Worm (Caenorhabditis elegans) whole organism, young adult: ENCODE results near the gene ptr-6.
A peak's percentile ranks its signal among the peaks of the same experiment; 100 is the strongest.

Experiments used
- B0035.1 ChIP-seq: sonication (generic microtip); optimal IDR thresholded peaks from 2 replicates; lab custom pipeline; 2016; ENCODE audit warnings: missing genetic modification characterization, mild to moderate bottlenecking, missing compliant biosample characterization, missing genotype, missing genetic modification reagents
- B0261.1 ChIP-seq: sonication (generic microtip); optimal IDR thresholded peaks from 2 replicates; lab custom pipeline; 2016; ENCODE audit warnings: mild to moderate bottlenecking, missing genetic modification characterization, moderate library complexity, missing compliant biosample characterization
- F37B4.10 ChIP-seq: fragments of 200-800 bp; sonication (Bioruptor generic); IDR thresholded peaks from 2 replicates; pipeline ENCODE4 v1.3.6; 2022; ENCODE audit warnings: missing genetic modification characterization, missing compliant biosample characterization
- F39B2.1 ChIP-seq: fragments of 200-800 bp; sonication (Bioruptor generic); IDR thresholded peaks from 2 replicates; pipeline ENCODE4 v1.3.6; 2022; ENCODE audit warnings: missing genetic modification reagents, missing genetic modification characterization, missing compliant biosample characterization
- F49E8.2 ChIP-seq: sonication (generic microtip); optimal IDR thresholded peaks from 3 replicates; lab custom pipeline; 2017; ENCODE audit warnings: missing genetic modification characterization, mild to moderate bottlenecking, missing compliant biosample characterization, antibody characterized with exemption, moderate library complexity; ENCODE audit not compliant: insufficient read depth
- F55B11.4 ChIP-seq: sonication (generic microtip); optimal IDR thresholded peaks from 2 replicates; lab custom pipeline; 2016; ENCODE audit warnings: missing compliant biosample characterization, missing genetic modification characterization, borderline replicate concordance; ENCODE audit not compliant: insufficient read depth
- F57A8.1 ChIP-seq: fragments of 200-800 bp; sonication (Bioruptor generic); optimal IDR thresholded peaks from 2 replicates; lab custom pipeline; 2018; ENCODE audit warnings: mild to moderate bottlenecking, missing genetic modification characterization, moderate library complexity, missing compliant biosample characterization
- K11D2.4 ChIP-seq: fragments of 200-800 bp; sonication (Bioruptor generic); IDR thresholded peaks from 2 replicates; pipeline ENCODE4 v1.3.6; 2022; ENCODE audit warnings: missing genetic modification reagents, missing genetic modification characterization, missing compliant biosample characterization
- K12H6.12 ChIP-seq: fragments of 200-800 bp; sonication (Bioruptor generic); optimal IDR thresholded peaks from 2 replicates; lab custom pipeline; 2018; ENCODE audit warnings: mild to moderate bottlenecking, missing genetic modification characterization, missing compliant biosample characterization
- T07F8.4 ChIP-seq: sonication (generic microtip); optimal IDR thresholded peaks from 2 replicates; lab custom pipeline; 2016; ENCODE audit warnings: mild to moderate bottlenecking, missing genetic modification characterization, moderate library complexity, missing compliant biosample characterization
- Y79H2A.3 ChIP-seq: fragments of 200-800 bp; sonication (Bioruptor generic); conservative IDR thresholded peaks from 2 replicates; pipeline ENCODE4 v1.3.6; 2022; ENCODE audit warnings: missing genetic modification reagents, missing genetic modification characterization, missing compliant biosample characterization
- akir-1 ChIP-seq: fragments of 200-800 bp; sonication (Bioruptor generic); optimal IDR thresholded peaks from 2 replicates; lab custom pipeline; 2018; ENCODE audit warnings: mild to moderate bottlenecking, missing genetic modification characterization, moderate library complexity, missing compliant biosample characterization
- bed-2 ChIP-seq: fragments of 200-800 bp; sonication (Bioruptor generic); IDR thresholded peaks from 2 replicates; pipeline ENCODE4 v1.3.6; 2022; ENCODE audit warnings: missing genetic modification reagents, missing genetic modification characterization, missing compliant biosample characterization
- cebp-1 ChIP-seq, 2 experiments: fragments of 200-800 bp in 1 of 2; sonication (Bioruptor generic) in 1 of 2; sonication (generic microtip) in 1 of 2; IDR thresholded peaks in 1 of 2; optimal IDR thresholded peaks in 1 of 2; 2 replicates each; pipeline versions ENCODE4 v1.3.6 to Lab custom; 2017 to 2022; ENCODE audit warnings: missing compliant biosample characterization in 2 of 2, missing genetic modification characterization in 2 of 2, mild to moderate bottlenecking in 1 of 2, missing genetic modification reagents in 1 of 2, moderate library complexity in 1 of 2
- dox-1 ChIP-seq: fragments of 200-800 bp; sonication (Bioruptor generic); IDR thresholded peaks from 2 replicates; pipeline ENCODE4 v1.3.6; 2022; ENCODE audit warnings: missing genetic modification reagents, missing genetic modification characterization, missing compliant biosample characterization
- dpff-1 ChIP-seq: sonication (generic microtip); optimal IDR thresholded peaks from 2 replicates; lab custom pipeline; 2017; ENCODE audit warnings: mild to moderate bottlenecking, missing genetic modification characterization, missing compliant biosample characterization
- ekl-4 ChIP-seq: fragments of 200-800 bp; sonication (Bioruptor generic); IDR thresholded peaks from 2 replicates; pipeline ENCODE4 v1.3.6; 2022; ENCODE audit warnings: missing genetic modification reagents, missing genetic modification characterization, missing compliant biosample characterization
- gei-17 ChIP-seq: fragments of 200-800 bp; sonication (Bioruptor generic); optimal IDR thresholded peaks from 2 replicates; lab custom pipeline; 2018; ENCODE audit warnings: mild to moderate bottlenecking, missing genetic modification characterization, missing compliant biosample characterization
- hmg-1.2 ChIP-seq: fragments of 200-800 bp; sonication (Bioruptor generic); IDR thresholded peaks from 2 replicates; pipeline ENCODE4 v1.3.6; 2022; ENCODE audit warnings: missing genetic modification reagents, missing genetic modification characterization, missing compliant biosample characterization
- lag-1 ChIP-seq: fragments of 200-800 bp; sonication (Bioruptor generic); IDR thresholded peaks from 2 replicates; pipeline ENCODE4 v1.3.6; 2022; ENCODE audit warnings: missing genetic modification reagents, missing genetic modification characterization, missing compliant biosample characterization
- lin-40 ChIP-seq: sonication (generic microtip); optimal IDR thresholded peaks from 2 replicates; lab custom pipeline; 2016; ENCODE audit warnings: missing genetic modification characterization, mild to moderate bottlenecking, missing compliant biosample characterization, missing genotype, missing genetic modification reagents
- madf-10 ChIP-seq: sonication (generic microtip); optimal IDR thresholded peaks from 2 replicates; lab custom pipeline; 2016; ENCODE audit warnings: mild to moderate bottlenecking, missing genetic modification characterization, missing compliant biosample characterization
- mcd-1 ChIP-seq: fragments of 200-800 bp; sonication (Bioruptor generic); IDR thresholded peaks from 2 replicates; pipeline ENCODE4 v1.3.6; 2022; ENCODE audit warnings: missing genetic modification reagents, missing genetic modification characterization, missing compliant biosample characterization
- mes-4 ChIP-seq: sonication (generic microtip); optimal IDR thresholded peaks from 2 replicates; lab custom pipeline; 2016; ENCODE audit warnings: missing genotype, missing genetic modification characterization, missing compliant biosample characterization
- mxl-1 ChIP-seq: sonication (generic microtip); optimal IDR thresholded peaks from 2 replicates; lab custom pipeline; 2016; ENCODE audit warnings: missing genetic modification characterization, missing compliant biosample characterization
- nfya-2 ChIP-seq: fragments of 200-800 bp; sonication (Bioruptor generic); IDR thresholded peaks from 2 replicates; pipeline ENCODE4 v1.3.6; 2022; ENCODE audit warnings: missing genetic modification reagents, missing genetic modification characterization, missing compliant biosample characterization
- nhr-120 ChIP-seq: fragments of 200-800 bp; sonication (Bioruptor generic); IDR thresholded peaks from 2 replicates; pipeline ENCODE4 v1.3.6; 2022; ENCODE audit warnings: missing genetic modification characterization, missing compliant biosample characterization
- nhr-179 ChIP-seq: sonication (generic microtip); optimal IDR thresholded peaks from 2 replicates; lab custom pipeline; 2016; ENCODE audit warnings: mild to moderate bottlenecking, missing genetic modification characterization, missing compliant biosample characterization
- nhr-27 ChIP-seq: fragments of 200-800 bp; sonication (Bioruptor generic); optimal IDR thresholded peaks from 2 replicates; lab custom pipeline; 2018; ENCODE audit warnings: mild to moderate bottlenecking, missing genetic modification characterization, moderate library complexity, missing compliant biosample characterization
- repo-1 ChIP-seq: sonication (generic microtip); optimal IDR thresholded peaks from 2 replicates; lab custom pipeline; 2017; ENCODE audit warnings: mild to moderate bottlenecking, missing genetic modification characterization, missing compliant biosample characterization
- rpc-1 ChIP-seq, 2 experiments: fragments of 150-350 bp in 1 of 2; sonication (generic microtip) in 1 of 2; optimal IDR thresholded peaks; 2 replicates each; lab custom pipeline; 2014 to 2018; ENCODE audit warnings: missing biosample characterization in 1 of 2, missing genetic modification characterization in 1 of 2, missing genetic modification reagents in 1 of 2, missing genotype in 1 of 2
- sea-2 ChIP-seq: fragments of 200-800 bp; sonication (Bioruptor generic); IDR thresholded peaks from 2 replicates; pipeline ENCODE4 v1.3.6; 2022; ENCODE audit warnings: missing genetic modification characterization, missing compliant biosample characterization
- snpc-1.3 ChIP-seq: sonication (generic microtip); optimal IDR thresholded peaks from 2 replicates; lab custom pipeline; 2017; ENCODE audit warnings: missing genetic modification characterization, mild to moderate bottlenecking, missing compliant biosample characterization, antibody characterized with exemption, moderate library complexity, missing genotype, missing genetic modification reagents; ENCODE audit not compliant: insufficient read depth
- tbp1 ChIP-seq: fragments of 200-800 bp; sonication (Bioruptor generic); optimal IDR thresholded peaks from 2 replicates; lab custom pipeline; 2018; ENCODE audit warnings: mild to moderate bottlenecking, missing genetic modification characterization, missing compliant biosample characterization
- xnd-1 ChIP-seq: sonication (generic microtip); optimal IDR thresholded peaks from 2 replicates; lab custom pipeline; 2016; ENCODE audit warnings: missing genotype, missing genetic modification reagents, missing genetic modification characterization, missing compliant biosample characterization
- zfh-2 ChIP-seq: fragments of 200-800 bp; sonication (Bioruptor generic); conservative IDR thresholded peaks from 2 replicates; pipeline ENCODE4 v1.3.6; 2022; ENCODE audit warnings: missing genetic modification reagents, missing genetic modification characterization, missing compliant biosample characterization
- zim-3 ChIP-seq: sonication (generic microtip); optimal IDR thresholded peaks from 2 replicates; lab custom pipeline; 2017; ENCODE audit warnings: mild to moderate bottlenecking, missing genetic modification characterization, moderate library complexity, missing compliant biosample characterization
- ztf-18 ChIP-seq: sonication (generic microtip); optimal IDR thresholded peaks from 2 replicates; lab custom pipeline; 2016; ENCODE audit warnings: missing genotype, mild to moderate bottlenecking, missing genetic modification characterization, missing compliant biosample characterization

Gene ptr-6

DNA sequence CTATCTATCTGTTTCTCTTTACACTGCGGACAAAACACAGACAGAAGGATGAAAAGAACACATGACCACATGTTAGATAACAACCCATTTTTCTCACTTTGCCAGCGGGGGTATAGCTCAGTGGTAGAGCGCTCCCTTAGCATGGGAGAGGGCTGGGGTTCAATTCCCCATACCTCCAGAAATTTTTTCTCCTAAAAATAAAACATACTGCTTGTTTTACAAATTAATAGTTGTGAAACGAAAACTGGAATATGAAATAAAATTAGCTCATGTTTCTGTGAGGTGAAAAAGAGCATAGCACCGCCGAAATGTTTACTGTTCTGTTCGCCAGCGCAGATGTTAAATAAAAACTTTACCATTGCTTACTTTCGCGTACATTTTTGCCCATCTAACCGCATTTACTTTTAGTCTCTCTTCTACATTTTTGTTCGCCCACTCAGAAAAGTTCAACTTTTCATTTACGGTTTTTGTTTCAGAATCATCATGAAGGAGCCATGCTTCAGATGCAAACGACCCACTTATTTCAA is 45.7 kb upstream of the ptr-6 start, which contains the start of gene ZK622.4 (continued):
- TF ChIP-seq mxl-1 (tag; lab: Kevin White, UChicago) (peak; percentile 53), zim-3 (peak; percentile 39), lin-40 (peak; percentile 53), mcd-1 (GFP tag; lab: Robert Waterston, UW) (peak; percentile 56), gei-17 (no peak), F39B2.1 (GFP tag; lab: Robert Waterston, UW) (no peak), nfya-2 (no peak), Y79H2A.3 (no peak), F49E8.2 (tag; lab: Kevin White, UChicago) (peak; percentile 84), snpc-1.3 (peak; percentile 50), lag-1 (no peak), repo-1 (tag; lab: Kevin White, UChicago) (peak; percentile 41), T07F8.4 (peak; percentile 67), zfh-2 (no peak), K12H6.12 (tag; lab: Kevin White, UChicago) (no peak), dox-1 (GFP tag; lab: Robert Waterston, UW) (peak; percentile 74; the same call in 1 of the 2 replicates), B0261.1 (peak; percentile 82), tbp1 (GFP tag; lab: Kevin White, UChicago) (peak; percentile 92), rpc-1 (optimal IDR thresholded peaks at IDR 0.05; lab: Kevin White, UChicago) (peak; percentile 89), rpc-1 (tag; optimal IDR thresholded peaks at IDR 0.05; lab: Kevin White, UChicago) (peak; percentile 96), bed-2 (no peak), K11D2.4 (GFP tag; lab: Robert Waterston, UW) (no peak), dpff-1 (tag; lab: Kevin White, UChicago) (no peak), B0035.1 (tag; lab: Kevin White, UChicago) (peak; percentile 42), akir-1 (peak; percentile 63), madf-10 (tag; lab: Kevin White, UChicago) (peak; percentile 61), xnd-1 (no peak), sea-2 (GFP tag; lab: Robert Waterston, UW) (0 out of 2 replicates have a peak, but pooled peaks have one; percentile 39), F55B11.4 (tag; lab: Kevin White, UChicago) (no peak), nhr-27 (tag; lab: Kevin White, UChicago) (peak; percentile 71), nhr-179 (tag; lab: Kevin White, UChicago) (no peak), ekl-4 (GFP tag; lab: Robert Waterston, UW) (peak; percentile 72; the same call in 1 of the 2 replicates)

DNA sequence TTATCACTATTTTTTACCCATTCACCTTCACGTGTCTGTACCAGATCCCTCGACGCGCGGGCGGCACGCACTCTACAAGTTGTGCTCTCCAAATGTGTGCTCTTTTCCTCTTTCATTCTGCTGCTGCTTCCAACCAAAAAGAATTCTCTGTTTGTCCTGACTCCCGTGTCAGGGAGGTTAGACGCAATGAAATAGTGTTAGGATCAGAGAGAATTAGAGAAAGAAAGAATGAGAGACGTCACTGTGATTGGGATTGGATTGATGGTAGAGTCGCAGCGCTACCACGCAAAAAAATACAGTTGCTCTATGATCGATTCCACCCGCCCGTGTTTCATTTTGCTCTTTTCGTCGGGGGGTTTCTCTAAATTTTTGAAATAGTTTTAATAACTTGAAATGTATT is 44.4 kb upstream of the ptr-6 start:
- TF ChIP-seq mxl-1 (tag; lab: Kevin White, UChicago): no peak
- TF ChIP-seq nhr-120: no peak
- no peak for TF ChIP-seq ztf-18 (tag; lab: Kevin White, UChicago)
- TF ChIP-seq cebp-1 (GFP tag; IDR thresholded peaks at IDR 0.05; lab: Robert Waterston, UW): no peak
- no peak for TF ChIP-seq cebp-1 (tag; optimal IDR thresholded peaks at IDR 0.05; lab: Kevin White, UChicago)
- TF ChIP-seq hmg-1.2 (GFP tag; lab: Robert Waterston, UW): peak; percentile 53; the same call in 1 of the 2 replicates
- no peak for TF ChIP-seq F37B4.10 (GFP tag; lab: Robert Waterston, UW)
- TF ChIP-seq mes-4 (tag; lab: Kevin White, UChicago): no peak
- no peak for TF ChIP-seq F57A8.1 (GFP tag; lab: Kevin White, UChicago)
